Fruit fly (Drosophila melanogaster): ENCODE results near the gene CG32695.

DNA sequence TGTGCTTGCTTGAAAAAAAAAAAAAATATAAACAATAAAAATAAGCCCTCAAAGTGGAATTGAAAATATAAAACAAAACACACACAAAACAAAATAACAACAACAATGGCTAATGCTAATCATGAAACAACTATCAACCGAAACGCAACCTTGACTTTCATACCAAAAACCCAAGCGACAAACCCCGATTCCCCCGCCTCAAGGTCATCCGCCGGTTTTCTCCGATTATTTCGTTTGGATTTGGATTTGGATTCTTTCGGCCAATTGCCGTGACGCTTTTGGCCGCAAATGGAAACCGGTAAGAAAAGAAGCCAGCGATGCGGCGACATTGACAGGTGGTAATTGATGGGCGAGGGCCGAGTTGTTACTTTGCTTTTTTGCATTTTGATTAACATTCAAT lies 23.7 kb upstream of the CG32695 start:
- TF ChIP-seq Myc (optimal IDR thresholded peaks at IDR 0.05): no peak
- no peak for TF ChIP-seq ttk (optimal IDR thresholded peaks at IDR 0.05)
- no peak for TF ChIP-seq Sin3A (optimal IDR thresholded peaks at IDR 0.05)
- no peak for TF ChIP-seq h (optimal IDR thresholded peaks at IDR 0.05)
- TF ChIP-seq insv (optimal IDR thresholded peaks at IDR 0.05): no peak

Data from Kc167 (cell line).